Worm (Caenorhabditis elegans) whole organism, young adult: ENCODE data around the gene F59A6.12.

ENCODE experiments used
- bed-1 ChIP-seq: fragments of 200-800 bp; sonication (Bioruptor generic); IDR thresholded peaks from 2 replicates; pipeline ENCODE4 v1.3.6; 2022; ENCODE audit warnings: missing genetic modification reagents, missing genetic modification characterization, missing compliant biosample characterization
- die-1 ChIP-seq: sonication (generic microtip); optimal IDR thresholded peaks from 2 replicates; lab custom pipeline; 2016; ENCODE audit warnings: missing genotype, mild to moderate bottlenecking, missing genetic modification characterization, missing compliant biosample characterization
- dpl-1 ChIP-seq: fragments of 150-350 bp; optimal IDR thresholded peaks from 2 replicates; lab custom pipeline; 2014; ENCODE audit warnings: missing biosample characterization, missing genetic modification reagents, missing genetic modification characterization
- ekl-4 ChIP-seq: fragments of 200-800 bp; sonication (Bioruptor generic); IDR thresholded peaks from 2 replicates; pipeline ENCODE4 v1.3.6; 2022; ENCODE audit warnings: missing genetic modification reagents, missing genetic modification characterization, missing compliant biosample characterization
- ets-4 ChIP-seq: fragments of 200-800 bp; sonication (Bioruptor generic); optimal IDR thresholded peaks from 2 replicates; lab custom pipeline; 2018; ENCODE audit warnings: mild to moderate bottlenecking, missing genetic modification characterization, missing compliant biosample characterization
- hsf-1 ChIP-seq: fragments of 200-800 bp; sonication (Bioruptor generic); IDR thresholded peaks from 2 replicates; pipeline ENCODE4 v1.3.6; 2022; ENCODE audit warnings: missing genetic modification reagents, missing genetic modification characterization, missing compliant biosample characterization
- lag-1 ChIP-seq: fragments of 200-800 bp; sonication (Bioruptor generic); IDR thresholded peaks from 2 replicates; pipeline ENCODE4 v1.3.6; 2022; ENCODE audit warnings: missing genetic modification reagents, missing genetic modification characterization, missing compliant biosample characterization
- madf-6 ChIP-seq: fragments of 200-800 bp; sonication (Bioruptor generic); IDR thresholded peaks from 2 replicates; pipeline ENCODE4 v1.3.6; 2022; ENCODE audit warnings: missing genetic modification reagents, missing genetic modification characterization, missing compliant biosample characterization
- mel-28 ChIP-seq: sonication (generic microtip); optimal IDR thresholded peaks from 2 replicates; lab custom pipeline; 2016; ENCODE audit warnings: borderline replicate concordance, mild to moderate bottlenecking, missing genetic modification characterization, missing compliant biosample characterization
- snpc-4 ChIP-seq, 5 experiments: fragments of 150-350 bp in 1 of 5; sonication (generic microtip) in 4 of 5; optimal IDR thresholded peaks; 2 replicates each; lab custom pipeline; 2014 to 2018; ENCODE audit warnings: missing genetic modification characterization in 5 of 5, missing biosample characterization in 3 of 5, antibody characterized with exemption in 2 of 5, mild to moderate bottlenecking in 2 of 5, missing compliant biosample characterization in 2 of 5, missing genotype in 2 of 5, moderate library complexity in 2 of 5, missing genetic modification reagents in 1 of 5
- unc-62 ChIP-seq: fragments of 150-350 bp; optimal IDR thresholded peaks from 2 replicates; lab custom pipeline; 2014; ENCODE audit warnings: missing biosample characterization, missing genetic modification reagents, missing genetic modification characterization
- zim-3 ChIP-seq: sonication (generic microtip); optimal IDR thresholded peaks from 2 replicates; lab custom pipeline; 2017; ENCODE audit warnings: mild to moderate bottlenecking, missing genetic modification characterization, moderate library complexity, missing compliant biosample characterization

DNA sequence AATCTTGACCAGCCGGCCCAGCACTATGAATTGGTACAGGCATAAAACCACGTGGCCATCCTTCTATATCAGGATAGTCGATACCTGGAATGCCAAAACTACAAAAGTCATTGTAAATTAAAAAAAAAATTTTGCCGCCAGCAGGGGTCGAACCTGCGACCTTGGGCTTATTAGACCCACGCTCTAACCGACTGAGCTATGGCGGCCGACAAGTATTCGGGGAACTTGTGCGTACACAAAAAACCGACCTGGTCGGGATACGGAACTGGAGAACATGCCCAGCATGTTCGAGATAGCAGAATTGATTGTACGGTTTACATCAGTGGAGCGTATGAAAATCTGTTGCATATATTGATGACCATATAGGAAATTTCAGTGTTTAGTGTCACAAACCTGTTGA is 45.4 kb upstream of the F59A6.12 start:
- no peak for TF ChIP-seq dpl-1 (GFP tag; lab: Kevin White, UChicago)
- TF ChIP-seq unc-62 (GFP tag; lab: Kevin White, UChicago) = no peak
- no peak for TF ChIP-seq ets-4 (GFP tag; lab: Kevin White, UChicago)
- TF ChIP-seq lag-1 (GFP tag; lab: Robert Waterston, UW) = no peak
- TF ChIP-seq snpc-4 (GFP tag; optimal IDR thresholded peaks at IDR 0.05; lab: Kevin White, UChicago) = peak; percentile 98
- TF ChIP-seq snpc-4 (tag; optimal IDR thresholded peaks at IDR 0.05; lab: Kevin White, UChicago) = peak; percentile 99
- TF ChIP-seq madf-6 (GFP tag; lab: Robert Waterston, UW) = peak; percentile 85
- TF ChIP-seq bed-1 (GFP tag; lab: Robert Waterston, UW) = 0 out of 2 replicates have a peak, but pooled peaks have one; percentile 63
- peak; percentile 15 for TF ChIP-seq die-1 (tag; lab: Kevin White, UChicago)
- TF ChIP-seq mel-28 = no peak
- peak; percentile 88 for TF ChIP-seq ekl-4
- TF ChIP-seq hsf-1 (GFP tag; lab: Robert Waterston, UW) = peak; percentile 72
- peak; percentile 38 for TF ChIP-seq zim-3 (tag; lab: Kevin White, UChicago)
